Worm (Caenorhabditis elegans) whole organism, L2 larva: ENCODE measurements around the gene mapk-15.

ENCODE experiments used
- ama-1 ChIP-seq: fragments of 150-350 bp; optimal IDR thresholded peaks from 2 replicates; lab custom pipeline; 2018; ENCODE audit warnings: inconsistent platforms
- lsy-2 ChIP-seq, 2 experiments: fragments of 150-350 bp in 1 of 2; sonication (generic microtip) in 1 of 2; optimal IDR thresholded peaks; 2 replicates each; lab custom pipeline; 2014 to 2017; ENCODE audit warnings: missing biosample characterization in 2 of 2, missing genetic modification characterization in 2 of 2
- nhr-11 ChIP-seq: fragments of 150-350 bp; optimal IDR thresholded peaks from 2 replicates; lab custom pipeline; 2014; ENCODE audit warnings: missing biosample characterization, missing genetic modification characterization
- nhr-21 ChIP-seq: fragments of 150-350 bp; optimal IDR thresholded peaks from 2 replicates; lab custom pipeline; 2014; ENCODE audit warnings: missing biosample characterization, missing genetic modification characterization
- nhr-25 ChIP-seq: fragments of 150-350 bp; sonication (generic microtip); optimal IDR thresholded peaks from 3 replicates; lab custom pipeline; 2014; ENCODE audit warnings: missing biosample characterization, missing genetic modification characterization
- ztf-11 ChIP-seq: sonication (generic microtip); optimal IDR thresholded peaks from 2 replicates; lab custom pipeline; 2017; ENCODE audit warnings: missing biosample characterization, missing genetic modification characterization

- TF ChIP-seq ama-1 (lab: Kevin White, UChicago) (no peak), ztf-11 (no peak), nhr-11 (tag; lab: Kevin White, UChicago) (no peak), lsy-2 (tag; optimal IDR thresholded peaks at IDR 0.05; lab: Kevin White, UChicago) (no peak), nhr-25 (no peak), nhr-21 (no peak)
These were observed 42.5 kb downstream of the mapk-15 start for ce11 chrIII:6110187-6110586.
